Fruit fly (Drosophila melanogaster) Kc167 (cell line): Measurements from ENCODE around the gene mex1.

Experiments used
- Myc ChIP-seq: fragments of >200 bp; optimal IDR thresholded peaks from 2 replicates; lab custom pipeline; 2017; ENCODE audit warnings: missing external identifiers
- Sin3A ChIP-seq: fragments of >200 bp; optimal IDR thresholded peaks from 2 replicates; lab custom pipeline; 2018; ENCODE audit warnings: missing external identifiers
- h ChIP-seq: fragments of >200 bp; optimal IDR thresholded peaks from 3 replicates; lab custom pipeline; 2018; ENCODE audit warnings: missing external identifiers
- insv ChIP-seq: fragments of >200 bp; optimal IDR thresholded peaks from 3 replicates; lab custom pipeline; 2018; ENCODE audit warnings: missing external identifiers
- psq ChIP-seq: fragments of >200 bp; optimal IDR thresholded peaks from 2 replicates; lab custom pipeline; 2017; ENCODE audit warnings: missing external identifiers
- ttk ChIP-seq: sonication (Bioruptor generic); optimal IDR thresholded peaks from 2 replicates; lab custom pipeline; 2017; ENCODE audit warnings: missing external identifiers

Gene mex1

dm6 chr3L:15533402-15534129 lies 14.2 kb upstream of the mex1 start:
- TF ChIP-seq Sin3A (lab: Kevin White, UChicago) (no peak), psq (no peak), ttk (lab: Kevin White, UChicago) (no peak), insv (lab: Kevin White, UChicago) (no peak), h (no peak), Myc (lab: Kevin White, UChicago) (no peak)

- TF ChIP-seq psq (no peak), insv (lab: Kevin White, UChicago) (no peak), Sin3A (lab: Kevin White, UChicago) (no peak), ttk (lab: Kevin White, UChicago) (no peak), Myc (lab: Kevin White, UChicago) (no peak), h (no peak)
These were observed 13.1 kb upstream of the mex1 start for dm6 chr3L:15532368-15533030.

- no peak for TF ChIP-seq ttk (lab: Kevin White, UChicago)
- TF ChIP-seq Myc (lab: Kevin White, UChicago): no peak
- TF ChIP-seq h: no peak
- TF ChIP-seq psq: no peak
- no peak for TF ChIP-seq insv (lab: Kevin White, UChicago)
- no peak for TF ChIP-seq Sin3A (lab: Kevin White, UChicago)
These were observed 12.3 kb upstream of the mex1 start, which contains the start of gene CG43248 for dm6 chr3L:15531423-15532325. Gene CG43248, minus strand, starts transcription at chr3L:15531473.

- no peak for TF ChIP-seq ttk (lab: Kevin White, UChicago)
- TF ChIP-seq Sin3A (lab: Kevin White, UChicago): no peak
- no peak for TF ChIP-seq Myc (lab: Kevin White, UChicago)
- no peak for TF ChIP-seq insv (lab: Kevin White, UChicago)
- TF ChIP-seq h: no peak
- no peak for TF ChIP-seq psq
These were observed 11.3 kb upstream of the mex1 start for dm6 chr3L:15530638-15531225.

dm6 chr3L:15530071-15530470 lies 10.7 kb upstream of the mex1 start:
- TF ChIP-seq ttk (lab: Kevin White, UChicago) (no peak), Sin3A (lab: Kevin White, UChicago) (no peak), h (no peak), insv (lab: Kevin White, UChicago) (no peak), Myc (lab: Kevin White, UChicago) (no peak), psq (no peak)

- no peak for TF ChIP-seq h
These were observed 9.8 kb upstream of the mex1 start, which contains the start of gene obst-H for dm6 chr3L:15529143-15529542. Gene obst-H, minus strand, starts transcription at chr3L:15529243.

dm6 chr3L:15528096-15528495 lies 8.7 kb upstream of the mex1 start, which contains the start of gene CG42728:
Gene CG42728, minus strand, starts transcription at chr3L:15528196.
- TF ChIP-seq insv (lab: Kevin White, UChicago) (no peak), psq (no peak), ttk (lab: Kevin White, UChicago) (no peak), Myc (lab: Kevin White, UChicago) (no peak), Sin3A (lab: Kevin White, UChicago) (no peak), h (no peak)

dm6 chr3L:15527416-15527815 lies 8.0 kb upstream of the mex1 start, which contains the start of gene CG42729:
Gene CG42729, minus strand, starts transcription at chr3L:15527516.
- TF ChIP-seq insv (lab: Kevin White, UChicago) (no peak), Myc (lab: Kevin White, UChicago) (no peak), Sin3A (lab: Kevin White, UChicago) (no peak), h (no peak), psq (no peak), ttk (lab: Kevin White, UChicago) (no peak)

- no peak for TF ChIP-seq h
- TF ChIP-seq insv (lab: Kevin White, UChicago): no peak
- no peak for TF ChIP-seq Sin3A (lab: Kevin White, UChicago)
- TF ChIP-seq Myc (lab: Kevin White, UChicago): no peak
- no peak for TF ChIP-seq ttk (lab: Kevin White, UChicago)
- no peak for TF ChIP-seq psq
These were observed 7.3 kb upstream of the mex1 start, which contains the start of gene CG33985 for dm6 chr3L:15526712-15527111. Gene CG33985, minus strand, starts transcription at chr3L:15526812.

dm6 chr3L:15525153-15525552 lies 5.8 kb upstream of the mex1 start, which contains the start of gene CG33986:
Gene CG33986, minus strand, starts transcription at chr3L:15525253.
- TF ChIP-seq ttk (lab: Kevin White, UChicago) (no peak), insv (lab: Kevin White, UChicago) (no peak), Myc (lab: Kevin White, UChicago) (no peak), Sin3A (lab: Kevin White, UChicago) (no peak), psq (no peak), h (no peak)

- TF ChIP-seq psq: no peak
- TF ChIP-seq Myc (lab: Kevin White, UChicago): no peak
- TF ChIP-seq insv (lab: Kevin White, UChicago): no peak
- no peak for TF ChIP-seq h
- no peak for TF ChIP-seq Sin3A (lab: Kevin White, UChicago)
- TF ChIP-seq ttk (lab: Kevin White, UChicago): no peak
These were observed 4.5 kb upstream of the mex1 start, which contains the start of gene CG7945 for dm6 chr3L:15523806-15524346. Gene CG7945, minus strand, starts transcription at chr3L:15524137.
